Fruit fly (Drosophila melanogaster) whole organism: Measurements from ENCODE around the gene Lcp65Ag1.

ENCODE experiments used
- CG8478 ChIP-seq: fragments of >200 bp; optimal IDR thresholded peaks from 2 replicates; lab custom pipeline; 2018; ENCODE audit warnings: inconsistent platforms
- Dll ChIP-seq: fragments of >200 bp; optimal IDR thresholded peaks from 2 replicates; lab custom pipeline; 2017
- EcR ChIP-seq, 2 experiments: fragments of >200 bp; optimal IDR thresholded peaks; 2 replicates each; lab custom pipeline; 2017; ENCODE audit warnings: missing biosample characterization in 2 of 2, missing genetic modification characterization in 2 of 2, missing genetic modification reagents in 2 of 2
- pan ChIP-seq: fragments of >200 bp; optimal IDR thresholded peaks from 2 replicates; lab custom pipeline; 2017
- psq ChIP-seq: fragments of >200 bp; optimal IDR thresholded peaks from 2 replicates; lab custom pipeline; 2017
- usp ChIP-seq: fragments of >200 bp; optimal IDR thresholded peaks from 2 replicates; lab custom pipeline; 2017; ENCODE audit warnings: missing biosample characterization, missing genetic modification characterization, mixed read lengths

DNA sequence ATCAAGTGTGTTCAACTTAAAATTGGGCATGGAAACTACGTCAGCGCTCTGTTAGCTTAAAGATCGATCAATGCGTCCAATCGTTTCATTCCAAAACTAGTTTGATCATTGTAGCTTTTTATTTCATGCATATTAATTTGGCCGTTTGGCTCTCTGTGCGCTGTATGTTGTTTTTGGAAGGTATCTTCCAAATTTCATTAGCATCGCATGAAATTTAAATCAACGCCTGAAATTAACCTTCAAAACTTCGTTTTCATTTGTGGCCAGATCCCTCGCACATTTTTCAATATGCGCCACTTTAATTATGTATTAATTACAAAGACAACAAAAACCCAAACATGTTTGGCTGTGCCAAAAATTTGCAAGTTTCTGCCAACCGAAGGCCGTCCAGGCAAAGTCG is 3.5 kb upstream of the Lcp65Ag1 start:
- TF ChIP-seq usp (GFP tag; lab: Kevin White, UChicago) (no peak), Dll (lab: Kevin White, UChicago) (no peak), psq (lab: Kevin White, UChicago) (no peak), EcR (GFP tag; optimal IDR thresholded peaks at IDR 0.05; lab: Kevin White, UChicago) (no peak), CG8478 (lab: Kevin White, UChicago) (no peak), pan (lab: Kevin White, UChicago) (no peak)
